Worm (Caenorhabditis elegans): ENCODE data around the gene dre-1.

- TF ChIP-seq hlh-30 (tag; optimal IDR thresholded peaks at IDR 0.05; ENCODE audit: insufficient read depth): no peak
- no peak for TF ChIP-seq syd-9 (tag; optimal IDR thresholded peaks at IDR 0.05)
- no peak for TF ChIP-seq pag-3 (tag; optimal IDR thresholded peaks at IDR 0.05; ENCODE audit: borderline replicate concordance)
- TF ChIP-seq ttx-3 (tag; optimal IDR thresholded peaks at IDR 0.05): no peak
- no peak for TF ChIP-seq hlh-6 (tag; optimal IDR thresholded peaks at IDR 0.05)
- TF ChIP-seq ama-1 (optimal IDR thresholded peaks at IDR 0.05): no peak
- no peak for TF ChIP-seq dmd-4 (tag; optimal IDR thresholded peaks at IDR 0.05; ENCODE audit: borderline replicate concordance)
- TF ChIP-seq F13H6.1 (tag; optimal IDR thresholded peaks at IDR 0.05): no peak
- no peak for TF ChIP-seq unc-86 (tag; optimal IDR thresholded peaks at IDR 0.05)
- no peak for TF ChIP-seq ztf-16 (tag; optimal IDR thresholded peaks at IDR 0.05)
These were observed 13.3 kb upstream of the dre-1 start for ce11 chrV:6559585-6559984.
